Worm (Caenorhabditis elegans) whole organism, L2 larva: ENCODE measurements around the gene abch-1.

Source experiments
- F13H6.1 ChIP-seq: sonication (generic microtip); optimal IDR thresholded peaks from 2 replicates; lab custom pipeline; 2016; ENCODE audit warnings: missing genetic modification characterization, missing compliant biosample characterization
- R02D3.7 ChIP-seq: fragments of 150-350 bp; optimal IDR thresholded peaks from 2 replicates; lab custom pipeline; 2014; ENCODE audit warnings: missing biosample characterization, missing genetic modification characterization
- Y55F3AM.14 ChIP-seq: fragments of 200-800 bp; sonication (Bioruptor generic); optimal IDR thresholded peaks from 2 replicates; lab custom pipeline; 2018; ENCODE audit warnings: mild to moderate bottlenecking, missing genetic modification characterization, missing compliant biosample characterization
- ama-1 ChIP-seq: fragments of 150-350 bp; optimal IDR thresholded peaks from 2 replicates; lab custom pipeline; 2018; ENCODE audit warnings: inconsistent platforms
- ceh-16 ChIP-seq: fragments of 150-350 bp; optimal IDR thresholded peaks from 2 replicates; lab custom pipeline; 2014; ENCODE audit warnings: missing biosample characterization, missing genetic modification characterization
- ceh-82 ChIP-seq: fragments of 150-350 bp; optimal IDR thresholded peaks from 2 replicates; lab custom pipeline; 2014; ENCODE audit warnings: missing biosample characterization, missing genetic modification characterization
- crh-2 ChIP-seq: sonication (generic microtip); optimal IDR thresholded peaks from 2 replicates; lab custom pipeline; 2017; ENCODE audit warnings: missing biosample characterization, missing genetic modification characterization
- dmd-4 ChIP-seq: sonication (generic microtip); optimal IDR thresholded peaks from 2 replicates; lab custom pipeline; 2017; ENCODE audit warnings: missing biosample characterization, missing genetic modification characterization
- egl-27 ChIP-seq: sonication (generic microtip); optimal IDR thresholded peaks from 3 replicates; lab custom pipeline; 2017; ENCODE audit warnings: missing biosample characterization, missing genetic modification reagents, missing genetic modification characterization
- elt-1 ChIP-seq: fragments of 150-350 bp; optimal IDR thresholded peaks from 2 replicates; lab custom pipeline; 2014; ENCODE audit warnings: missing biosample characterization, missing genetic modification characterization
- elt-3 ChIP-seq: sonication (generic microtip); optimal IDR thresholded peaks from 2 replicates; lab custom pipeline; 2017; ENCODE audit warnings: missing biosample characterization, missing genetic modification characterization
- fos-1 ChIP-seq: fragments of 150-350 bp; optimal IDR thresholded peaks from 2 replicates; lab custom pipeline; 2014; ENCODE audit warnings: missing biosample characterization, missing genetic modification characterization
- gmeb-1 ChIP-seq: fragments of 150-350 bp; optimal IDR thresholded peaks from 2 replicates; lab custom pipeline; 2014; ENCODE audit warnings: missing biosample characterization, missing genetic modification characterization
- lin-11 ChIP-seq: fragments of 150-350 bp; sonication (generic microtip); optimal IDR thresholded peaks from 2 replicates; lab custom pipeline; 2014; ENCODE audit warnings: missing biosample characterization, missing genetic modification characterization, inconsistent platforms, mixed read lengths
- lin-13 ChIP-seq: fragments of 150-350 bp; optimal IDR thresholded peaks from 2 replicates; lab custom pipeline; 2014; ENCODE audit warnings: missing biosample characterization, missing genetic modification reagents, missing genetic modification characterization
- lin-39 ChIP-seq: fragments of 150-350 bp; optimal IDR thresholded peaks from 2 replicates; lab custom pipeline; 2014; ENCODE audit warnings: missing biosample characterization, missing genetic modification reagents, missing genetic modification characterization
- lsy-2 ChIP-seq, 2 experiments: fragments of 150-350 bp in 1 of 2; sonication (generic microtip) in 1 of 2; optimal IDR thresholded peaks; 2 replicates each; lab custom pipeline; 2014 to 2017; ENCODE audit warnings: missing biosample characterization in 2 of 2, missing genetic modification characterization in 2 of 2
- mab-5 ChIP-seq: fragments of 150-350 bp; optimal IDR thresholded peaks from 2 replicates; lab custom pipeline; 2014; ENCODE audit warnings: missing biosample characterization, missing genetic modification characterization
- mbf-1 ChIP-seq: sonication (generic microtip); optimal IDR thresholded peaks from 2 replicates; lab custom pipeline; 2017; ENCODE audit warnings: missing biosample characterization, missing genetic modification characterization
- mdl-1 ChIP-seq, 2 experiments: fragments of 150-350 bp in 1 of 2; sonication (generic microtip) in 1 of 2; optimal IDR thresholded peaks; 2 replicates each; lab custom pipeline; 2017; ENCODE audit warnings: missing biosample characterization in 2 of 2, missing genetic modification characterization in 2 of 2
- nhr-10 ChIP-seq: sonication (generic microtip); optimal IDR thresholded peaks from 2 replicates; lab custom pipeline; 2017; ENCODE audit warnings: missing biosample characterization, missing genetic modification characterization
- nhr-11 ChIP-seq: fragments of 150-350 bp; optimal IDR thresholded peaks from 2 replicates; lab custom pipeline; 2014; ENCODE audit warnings: missing biosample characterization, missing genetic modification characterization
- nhr-129 ChIP-seq: fragments of 150-350 bp; optimal IDR thresholded peaks from 2 replicates; lab custom pipeline; 2014; ENCODE audit warnings: missing biosample characterization, missing genetic modification characterization
- nhr-21 ChIP-seq: fragments of 150-350 bp; optimal IDR thresholded peaks from 2 replicates; lab custom pipeline; 2014; ENCODE audit warnings: missing biosample characterization, missing genetic modification characterization
- nhr-23 ChIP-seq: fragments of 150-350 bp; optimal IDR thresholded peaks from 2 replicates; lab custom pipeline; 2014; ENCODE audit warnings: missing biosample characterization, missing genetic modification reagents, missing genetic modification characterization
- nhr-237 ChIP-seq: fragments of 150-350 bp; optimal IDR thresholded peaks from 2 replicates; lab custom pipeline; 2014; ENCODE audit warnings: missing biosample characterization, missing genetic modification characterization
- nhr-25 ChIP-seq: fragments of 150-350 bp; sonication (generic microtip); optimal IDR thresholded peaks from 3 replicates; lab custom pipeline; 2014; ENCODE audit warnings: missing biosample characterization, missing genetic modification characterization
- nhr-6 ChIP-seq: fragments of 150-350 bp; optimal IDR thresholded peaks from 2 replicates; lab custom pipeline; 2014; ENCODE audit warnings: missing biosample characterization, missing genetic modification characterization
- nhr-77 ChIP-seq: fragments of 150-350 bp; optimal IDR thresholded peaks from 2 replicates; lab custom pipeline; 2014; ENCODE audit warnings: missing biosample characterization, missing genetic modification characterization
- peb-1 ChIP-seq: fragments of 150-350 bp; optimal IDR thresholded peaks from 2 replicates; lab custom pipeline; 2014; ENCODE audit warnings: missing biosample characterization, missing genetic modification characterization
- skn-1 ChIP-seq: sonication (generic microtip); optimal IDR thresholded peaks from 2 replicates; lab custom pipeline; 2017; ENCODE audit warnings: missing biosample characterization, missing genetic modification characterization
- sma-3 ChIP-seq: sonication (generic microtip); optimal IDR thresholded peaks from 2 replicates; lab custom pipeline; 2016; ENCODE audit warnings: missing genetic modification reagents, missing genetic modification characterization, missing compliant biosample characterization
- sma-9 ChIP-seq, 2 experiments: fragments of 150-350 bp in 1 of 2; sonication (generic microtip) in 1 of 2; optimal IDR thresholded peaks; 2 replicates each; lab custom pipeline; 2014 to 2016; ENCODE audit warnings: missing genetic modification characterization in 2 of 2, mild to moderate bottlenecking in 1 of 2, missing biosample characterization in 1 of 2, missing compliant biosample characterization in 1 of 2, missing genetic modification reagents in 1 of 2, moderate library complexity in 1 of 2
- snpc-4 ChIP-seq: fragments of 150-350 bp; optimal IDR thresholded peaks from 2 replicates; lab custom pipeline; 2014; ENCODE audit warnings: missing biosample characterization, missing genetic modification characterization
- unc-39 ChIP-seq: fragments of 150-350 bp; optimal IDR thresholded peaks from 2 replicates; lab custom pipeline; 2014; ENCODE audit warnings: missing biosample characterization, missing genetic modification characterization
- unc-55 ChIP-seq: fragments of 150-350 bp; sonication (generic microtip); optimal IDR thresholded peaks from 3 replicates; lab custom pipeline; 2014; ENCODE audit warnings: missing biosample characterization, missing genetic modification reagents, missing genetic modification characterization
- unc-62 ChIP-seq: fragments of 150-350 bp; optimal IDR thresholded peaks from 2 replicates; lab custom pipeline; 2014; ENCODE audit warnings: missing biosample characterization, missing genetic modification reagents, missing genetic modification characterization
- zag-1 ChIP-seq: fragments of 150-350 bp; optimal IDR thresholded peaks from 2 replicates; lab custom pipeline; 2014; ENCODE audit warnings: missing biosample characterization, missing genetic modification characterization
- ztf-1 ChIP-seq: fragments of 200-800 bp; sonication (Bioruptor generic); conservative IDR thresholded peaks from 2 replicates; pipeline ENCODE4 v1.3.6; 2022; ENCODE audit warnings: missing genetic modification characterization, missing compliant biosample characterization
- ztf-11 ChIP-seq: sonication (generic microtip); optimal IDR thresholded peaks from 2 replicates; lab custom pipeline; 2017; ENCODE audit warnings: missing biosample characterization, missing genetic modification characterization
- ztf-4 ChIP-seq: fragments of 150-350 bp; optimal IDR thresholded peaks from 2 replicates; lab custom pipeline; 2014; ENCODE audit warnings: missing biosample characterization, missing genetic modification characterization

The abch-1 gene

DNA sequence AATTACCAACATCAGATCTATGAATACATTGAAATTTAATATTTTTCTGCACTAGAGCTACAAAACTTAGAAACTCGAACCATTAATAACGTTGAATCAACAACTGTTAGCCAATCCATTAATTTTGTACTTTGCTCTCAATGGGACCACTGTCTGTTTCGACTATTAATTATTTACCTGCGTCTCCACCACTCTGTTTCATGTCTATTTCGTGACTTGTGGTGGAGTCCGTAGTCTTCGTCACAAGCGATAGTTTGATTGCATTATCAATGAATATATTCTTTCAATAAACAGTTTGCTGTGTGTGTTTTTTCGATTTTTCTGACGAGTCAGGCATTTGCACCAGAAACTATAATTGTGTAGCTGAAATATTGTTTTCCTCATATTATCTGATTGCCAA is 45.1 kb downstream of the abch-1 start:
- peak; percentile 47 for TF ChIP-seq F13H6.1 (tag; lab: Kevin White, UChicago)
- no peak for TF ChIP-seq nhr-25 (tag; lab: Kevin White, UChicago)
- TF ChIP-seq mdl-1 (tag; optimal IDR thresholded peaks at IDR 0.05; lab: Kevin White, UChicago) = no peak
- TF ChIP-seq mbf-1 (tag; lab: Kevin White, UChicago) = no peak
- TF ChIP-seq nhr-23 (tag; lab: Kevin White, UChicago) = no peak
- TF ChIP-seq skn-1 (tag; lab: Kevin White, UChicago) = no peak
- peak; percentile 67 for TF ChIP-seq mab-5 (tag; lab: Kevin White, UChicago)
- TF ChIP-seq lin-11 (tag; lab: Kevin White, UChicago) = no peak
- TF ChIP-seq nhr-6 = no peak
- TF ChIP-seq unc-62 (GFP tag; lab: Kevin White, UChicago) = no peak
- no peak for TF ChIP-seq egl-27 (tag; lab: Kevin White, UChicago)
- no peak for TF ChIP-seq elt-3 (tag; lab: Kevin White, UChicago)
- no peak for TF ChIP-seq unc-55 (GFP tag; lab: Kevin White, UChicago)
- no peak for TF ChIP-seq peb-1 (tag; lab: Kevin White, UChicago)
- no peak for TF ChIP-seq gmeb-1 (tag; lab: Kevin White, UChicago)
- no peak for TF ChIP-seq snpc-4 (tag; lab: Kevin White, UChicago)
- no peak for TF ChIP-seq dmd-4 (tag; lab: Kevin White, UChicago)
- TF ChIP-seq lin-13 (GFP tag; lab: Kevin White, UChicago) = no peak
- peak; percentile 12 for TF ChIP-seq nhr-129
- peak; percentile 47 for TF ChIP-seq sma-9 (GFP tag; optimal IDR thresholded peaks at IDR 0.05; lab: Kevin White, UChicago)
- no peak for TF ChIP-seq sma-9 (tag; optimal IDR thresholded peaks at IDR 0.05; lab: Kevin White, UChicago)
- TF ChIP-seq fos-1 (tag; lab: Kevin White, UChicago) = peak; percentile 66
- no peak for TF ChIP-seq lin-39
- TF ChIP-seq Y55F3AM.14 = no peak
- TF ChIP-seq ceh-16 = no peak
- TF ChIP-seq unc-39 (tag; lab: Kevin White, UChicago) = no peak
- no peak for TF ChIP-seq elt-1 (tag; lab: Kevin White, UChicago)
- TF ChIP-seq ceh-82 (tag; lab: Kevin White, UChicago) = no peak
- no peak for TF ChIP-seq nhr-77 (tag; lab: Kevin White, UChicago)
- no peak for TF ChIP-seq nhr-10 (tag; lab: Kevin White, UChicago)
- no peak for TF ChIP-seq ztf-4
- TF ChIP-seq ztf-11 (tag; lab: Kevin White, UChicago) = no peak
- TF ChIP-seq nhr-237 (tag; lab: Kevin White, UChicago) = no peak
- TF ChIP-seq crh-2 = peak; percentile 36
- TF ChIP-seq nhr-11 (tag; lab: Kevin White, UChicago) = no peak
- TF ChIP-seq ama-1 (lab: Kevin White, UChicago) = no peak
- TF ChIP-seq nhr-21 = no peak
- peak in 1 of 2 experiments; percentile 51 for TF ChIP-seq lsy-2 (tag; optimal IDR thresholded peaks at IDR 0.05; lab: Kevin White, UChicago)
- TF ChIP-seq zag-1 (tag; lab: Kevin White, UChicago) = no peak

DNA sequence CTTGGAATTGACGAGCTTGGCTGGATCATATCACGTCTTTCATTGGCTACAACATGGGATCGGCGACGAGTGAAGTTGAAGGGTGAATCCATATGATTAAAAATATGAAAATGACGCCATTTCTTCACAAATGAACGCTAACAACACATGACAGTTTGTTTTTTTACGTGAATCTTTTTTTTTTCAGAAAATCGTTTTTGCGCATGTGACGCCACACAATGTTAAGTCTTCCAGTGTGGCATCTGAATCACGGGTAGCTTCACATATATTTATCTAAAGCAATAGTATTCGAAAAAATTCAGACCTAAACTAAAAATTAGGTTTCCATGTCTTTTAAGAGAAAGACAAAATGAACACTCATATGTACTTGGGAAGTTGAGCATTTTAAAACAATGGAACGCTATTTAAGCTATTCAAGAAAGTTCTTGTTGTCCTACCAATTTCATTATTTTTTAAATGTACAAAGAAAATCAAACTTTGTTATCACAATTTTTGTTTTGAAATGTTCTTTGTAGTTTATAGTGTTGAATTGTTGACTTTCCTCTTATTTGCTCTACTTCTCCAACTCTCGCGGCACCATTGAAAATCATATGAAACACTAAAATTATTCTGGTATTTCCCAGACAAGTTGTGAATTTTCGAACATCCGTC is 46.4 kb downstream of the abch-1 start, which contains the start of the genes lido-16 and plpp-1.2:
Gene lido-16, minus strand, starts transcription at position 101 of the 651 bp plus-strand sequence.
Gene plpp-1.2, plus strand, starts transcription at position 601 of the 651 bp plus-strand sequence.
- TF ChIP-seq snpc-4 (tag; lab: Kevin White, UChicago) (no peak), R02D3.7 (tag; lab: Kevin White, UChicago) (no peak), lsy-2 (tag; optimal IDR thresholded peaks at IDR 0.05; lab: Kevin White, UChicago) (no peak), ztf-1 (GFP tag; lab: Robert Waterston, UW) (no peak), ceh-16 (no peak), sma-9 (GFP tag; optimal IDR thresholded peaks at IDR 0.05; lab: Kevin White, UChicago) (no peak), sma-9 (tag; optimal IDR thresholded peaks at IDR 0.05; lab: Kevin White, UChicago) (no peak), peb-1 (tag; lab: Kevin White, UChicago) (no peak), fos-1 (tag; lab: Kevin White, UChicago) (no peak), nhr-23 (tag; lab: Kevin White, UChicago) (no peak), ztf-11 (tag; lab: Kevin White, UChicago) (no peak), nhr-10 (tag; lab: Kevin White, UChicago) (no peak), zag-1 (tag; lab: Kevin White, UChicago) (no peak), sma-3 (GFP tag; lab: Kevin White, UChicago) (no peak)
